Worm (Caenorhabditis elegans) whole organism, L4 larva: ENCODE measurements around the gene F18E3.12.

Source experiments
- F10B5.3 ChIP-seq: sonication (generic microtip); optimal IDR thresholded peaks from 2 replicates; lab custom pipeline; 2016; ENCODE audit warnings: mild to moderate bottlenecking, missing genetic modification characterization, missing compliant biosample characterization
- F26F4.8 ChIP-seq: fragments of 200-800 bp; sonication (Bioruptor generic); conservative IDR thresholded peaks from 2 replicates; pipeline ENCODE4 v1.3.6; 2022; ENCODE audit warnings: missing genetic modification characterization, missing compliant biosample characterization
- F49E8.2 ChIP-seq: sonication (generic microtip); optimal IDR thresholded peaks from 2 replicates; lab custom pipeline; 2016; ENCODE audit warnings: missing compliant biosample characterization, mild to moderate bottlenecking, missing genetic modification characterization, borderline replicate concordance
- ZK337.2 ChIP-seq: fragments of 200-800 bp; sonication (Bioruptor generic); IDR thresholded peaks from 2 replicates; pipeline ENCODE4 v1.3.6; 2022; ENCODE audit warnings: missing genetic modification reagents, missing genetic modification characterization, missing compliant biosample characterization
- aha-1 ChIP-seq: fragments of 150-350 bp; peaks from one replicate; lab custom pipeline; 2014; ENCODE audit warnings: missing biosample characterization, missing genetic modification characterization
- arid-1 ChIP-seq: fragments of 200-800 bp; sonication (Bioruptor generic); conservative IDR thresholded peaks from 2 replicates; pipeline ENCODE4 v1.3.6; 2022; ENCODE audit warnings: missing genetic modification reagents, missing genetic modification characterization, missing compliant biosample characterization
- ceh-32 ChIP-seq: sonication (generic microtip); optimal IDR thresholded peaks from 2 replicates; lab custom pipeline; 2016; ENCODE audit warnings: mild to moderate bottlenecking, missing genetic modification characterization, missing compliant biosample characterization; ENCODE audit not compliant: poor library complexity
- ceh-44 ChIP-seq: fragments of 200-800 bp; sonication (Bioruptor generic); IDR thresholded peaks from 2 replicates; pipeline ENCODE4 v1.3.6; 2022; ENCODE audit warnings: missing genetic modification reagents, missing genetic modification characterization, missing compliant biosample characterization
- ceh-82 ChIP-seq: sonication (generic microtip); optimal IDR thresholded peaks from 2 replicates; lab custom pipeline; 2017; ENCODE audit warnings: missing biosample characterization, missing genetic modification characterization
- ctbp-1 ChIP-seq: fragments of 200-800 bp; sonication (Bioruptor generic); IDR thresholded peaks from 2 replicates; pipeline ENCODE4 v1.3.6; 2022; ENCODE audit warnings: missing genetic modification reagents, missing genetic modification characterization, missing compliant biosample characterization
- daf-12 ChIP-seq: fragments of 150-350 bp; optimal IDR thresholded peaks from 2 replicates; lab custom pipeline; 2014; ENCODE audit warnings: missing biosample characterization, missing genetic modification reagents, missing genetic modification characterization
- daf-19 ChIP-seq: fragments of 200-800 bp; sonication (Bioruptor generic); conservative IDR thresholded peaks from 2 replicates; pipeline ENCODE4 v1.3.6; 2022; ENCODE audit warnings: missing genetic modification characterization, missing compliant biosample characterization
- dmd-8 ChIP-seq: fragments of 200-800 bp; sonication (Bioruptor generic); IDR thresholded peaks from 2 replicates; pipeline ENCODE4 v1.3.6; 2022; ENCODE audit warnings: missing genetic modification characterization, missing compliant biosample characterization
- dve-1 ChIP-seq: sonication (generic microtip); optimal IDR thresholded peaks from 2 replicates; lab custom pipeline; 2017; ENCODE audit warnings: antibody characterized with exemption, mild to moderate bottlenecking, missing genetic modification characterization, missing compliant biosample characterization; ENCODE audit not compliant: insufficient read depth
- egl-43 ChIP-seq: fragments of 200-800 bp; sonication (Bioruptor generic); IDR thresholded peaks from 2 replicates; pipeline ENCODE4 v1.3.6; 2022; ENCODE audit warnings: missing genetic modification reagents, missing genetic modification characterization, missing compliant biosample characterization
- fkh-10 ChIP-seq: fragments of 150-350 bp; optimal IDR thresholded peaks from 2 replicates; lab custom pipeline; 2014; ENCODE audit warnings: missing biosample characterization, missing genetic modification reagents, missing genetic modification characterization
- fos-1 ChIP-seq: fragments of 150-350 bp; optimal IDR thresholded peaks from 2 replicates; lab custom pipeline; 2014; ENCODE audit warnings: missing biosample characterization, missing genetic modification characterization
- hlh-11 ChIP-seq: fragments of 200-800 bp; sonication (Bioruptor generic); optimal IDR thresholded peaks from 2 replicates; lab custom pipeline; 2018; ENCODE audit warnings: mild to moderate bottlenecking, missing genetic modification characterization, missing compliant biosample characterization
- hmg-1.1 ChIP-seq: fragments of 200-800 bp; sonication (Bioruptor generic); IDR thresholded peaks from 2 replicates; pipeline ENCODE4 v1.3.6; 2022; ENCODE audit warnings: missing genetic modification reagents, missing genetic modification characterization, missing compliant biosample characterization
- lim-7 ChIP-seq: fragments of 200-800 bp; sonication (Bioruptor generic); IDR thresholded peaks from 2 replicates; pipeline ENCODE4 v1.3.6; 2022; ENCODE audit warnings: missing genetic modification characterization, missing compliant biosample characterization
- nhr-10 ChIP-seq: fragments of 150-350 bp; optimal IDR thresholded peaks from 2 replicates; lab custom pipeline; 2014; ENCODE audit warnings: missing biosample characterization, missing genetic modification characterization
- nhr-11 ChIP-seq: fragments of 150-350 bp; optimal IDR thresholded peaks from 2 replicates; lab custom pipeline; 2014; ENCODE audit warnings: missing biosample characterization, missing genetic modification characterization
- nhr-25 ChIP-seq: sonication (generic microtip); optimal IDR thresholded peaks from 2 replicates; lab custom pipeline; 2017; ENCODE audit warnings: missing genetic modification characterization, mild to moderate bottlenecking, missing compliant biosample characterization, antibody characterized with exemption, moderate library complexity, borderline replicate concordance; ENCODE audit not compliant: insufficient read depth
- nhr-41 ChIP-seq: fragments of 200-800 bp; sonication (Bioruptor generic); IDR thresholded peaks from 2 replicates; pipeline ENCODE4 v1.3.6; 2022; ENCODE audit warnings: missing genetic modification reagents, missing genetic modification characterization, missing compliant biosample characterization
- nhr-42 ChIP-seq: fragments of 200-800 bp; sonication (Bioruptor generic); IDR thresholded peaks from 2 replicates; pipeline ENCODE4 v1.3.6; 2022; ENCODE audit warnings: missing genetic modification characterization, missing compliant biosample characterization
- nhr-48 ChIP-seq: sonication (generic microtip); optimal IDR thresholded peaks from 2 replicates; lab custom pipeline; 2016; ENCODE audit warnings: mild to moderate bottlenecking, missing genetic modification characterization, missing compliant biosample characterization
- nhr-76 ChIP-seq: fragments of 150-350 bp; optimal IDR thresholded peaks from 2 replicates; lab custom pipeline; 2014; ENCODE audit warnings: missing biosample characterization, missing genetic modification characterization
- skn-1 ChIP-seq: fragments of 150-350 bp; optimal IDR thresholded peaks from 2 replicates; lab custom pipeline; 2014; ENCODE audit warnings: missing biosample characterization, missing genetic modification characterization
- tra-1 ChIP-seq: fragments of 200-800 bp; sonication (Bioruptor generic); IDR thresholded peaks from 2 replicates; pipeline ENCODE4 v1.3.6; 2022; ENCODE audit warnings: missing genetic modification reagents, missing genetic modification characterization, missing compliant biosample characterization
- unc-130 ChIP-seq: sonication (generic microtip); optimal IDR thresholded peaks from 2 replicates; lab custom pipeline; 2016; ENCODE audit warnings: missing genetic modification reagents, missing genetic modification characterization, missing compliant biosample characterization
- unc-62 ChIP-seq, 3 experiments: fragments of 150-350 bp in 1 of 3; sonication (generic microtip); optimal IDR thresholded peaks in 2 of 3; peaks in 1 of 3; 1 replicate in 1 of 3; 2 replicates in 2 of 3; lab custom pipeline; 2014 to 2017; ENCODE audit warnings: missing biosample characterization in 3 of 3, missing genetic modification characterization in 3 of 3, missing genetic modification reagents in 3 of 3, missing genotype in 1 of 3
- vab-7 ChIP-seq: fragments of 200-800 bp; sonication (Bioruptor generic); IDR thresholded peaks from 2 replicates; pipeline ENCODE4 v1.3.6; 2022; ENCODE audit warnings: missing genetic modification reagents, missing genetic modification characterization, missing compliant biosample characterization
- zfp-2 ChIP-seq: sonication (generic microtip); optimal IDR thresholded peaks from 2 replicates; lab custom pipeline; 2016; ENCODE audit warnings: mild to moderate bottlenecking, missing genetic modification characterization, missing compliant biosample characterization
- zip-11 ChIP-seq: fragments of 200-800 bp; sonication (Bioruptor generic); IDR thresholded peaks from 2 replicates; pipeline ENCODE4 v1.3.6; 2022; ENCODE audit warnings: missing genetic modification characterization, missing compliant biosample characterization
- ztf-11 ChIP-seq: fragments of 150-350 bp; optimal IDR thresholded peaks from 2 replicates; lab custom pipeline; 2014; ENCODE audit warnings: missing biosample characterization, missing genetic modification characterization

F18E3.12 gene

DNA sequence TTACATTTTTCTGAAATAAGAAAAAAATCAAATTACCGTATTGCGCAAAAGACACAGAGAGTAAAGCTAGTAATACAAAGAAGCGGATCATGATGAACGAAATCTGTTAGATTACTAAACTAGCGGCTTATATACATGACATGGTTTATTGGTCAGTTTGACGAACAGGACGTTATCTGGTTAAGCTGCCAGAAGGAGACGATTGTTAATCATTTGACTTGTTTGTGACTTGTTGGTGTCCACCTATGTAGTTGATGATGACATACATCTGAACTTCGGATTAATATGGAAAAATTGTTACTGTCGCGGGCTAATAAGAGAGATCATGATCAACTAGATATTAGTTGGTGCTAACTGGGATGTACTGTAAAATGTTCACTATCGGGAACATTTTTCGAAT, 14.7 kb upstream of the F18E3.12 start, which contains the start of gene cnc-9 (continued):
- no peak for TF ChIP-seq ztf-11

DNA sequence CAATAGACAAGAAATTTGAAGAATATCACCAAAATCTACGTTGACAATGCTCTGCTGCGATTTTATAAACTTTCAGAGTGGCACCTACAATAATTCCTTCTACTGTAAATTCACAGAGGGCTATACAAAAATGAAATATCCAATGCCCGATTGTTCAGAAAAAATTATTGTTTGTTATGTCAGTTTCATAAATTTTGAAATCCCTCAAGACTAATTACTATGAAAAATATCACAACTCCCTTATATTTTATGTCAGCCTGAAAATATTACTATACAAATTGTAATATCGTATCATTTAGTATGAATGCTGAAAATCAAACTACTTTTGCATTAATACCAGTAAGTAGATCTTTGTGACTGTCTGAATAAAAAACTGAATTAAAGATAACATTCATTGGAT, 14.2 kb upstream of the F18E3.12 start, which contains the start of gene srx-60:
Gene srx-60, plus strand, starts transcription at position 301 of the 400 bp plus-strand sequence.
- no peak for TF ChIP-seq egl-43
- TF ChIP-seq zfp-2 (tag; lab: Kevin White, UChicago), result no peak
- TF ChIP-seq ctbp-1 (GFP tag; lab: Robert Waterston, UW), result no peak
- TF ChIP-seq ceh-44 (GFP tag; lab: Robert Waterston, UW), result no peak
- no peak for TF ChIP-seq F49E8.2 (tag; lab: Kevin White, UChicago)
- TF ChIP-seq dve-1 (tag; lab: Kevin White, UChicago), result no peak

DNA sequence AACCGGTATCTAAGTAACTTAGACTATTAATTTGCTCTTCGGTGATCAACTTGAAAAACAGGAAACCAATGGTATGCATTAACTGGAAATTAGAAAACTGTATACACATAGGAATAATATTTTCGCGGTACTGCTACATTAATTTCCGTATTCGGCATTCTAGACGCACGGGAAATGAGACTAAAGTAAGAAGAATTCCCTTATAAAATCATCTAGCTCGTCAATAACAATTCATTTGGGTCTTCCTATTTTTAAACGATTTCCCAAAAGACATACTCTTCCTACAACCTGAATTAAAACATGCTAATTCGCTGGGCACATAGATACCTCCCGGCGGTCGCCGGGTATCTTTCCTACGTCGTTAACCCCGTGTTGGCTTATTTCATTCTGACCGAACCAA, 12.4 kb upstream of the F18E3.12 start, which contains the start of gene srj-13:
Gene srj-13, plus strand, starts transcription at position 301 of the 400 bp plus-strand sequence.
- TF ChIP-seq aha-1 (peak; percentile 32), tra-1 (GFP tag; lab: Robert Waterston, UW) (no peak)

- TF ChIP-seq ztf-11 (no peak), aha-1 (no peak), fkh-10 (GFP tag; lab: Kevin White, UChicago) (no peak), unc-62 (GFP tag; optimal IDR thresholded peaks at IDR 0.05 in 1 of 2; lab: Kevin White, UChicago) (peak in 1 of 2 experiments; percentile 92), unc-62 (tag; optimal IDR thresholded peaks at IDR 0.05; lab: Kevin White, UChicago) (no peak), nhr-41 (GFP tag; lab: Robert Waterston, UW) (no peak)
Measured at ce11 chrV:7403501-7403900, 11.3 kb upstream of the F18E3.12 start.

ce11 chrV:7408520-7408919, 6.3 kb upstream of the F18E3.12 start, which contains the start of gene srt-6:
srt-6 (minus strand) TSS chrV:7408814.
- TF ChIP-seq vab-7 (GFP tag; lab: Robert Waterston, UW) (no peak), nhr-25 (tag; lab: Kevin White, UChicago) (no peak), unc-130 (GFP tag; lab: Kevin White, UChicago) (no peak), F26F4.8 (no peak), hmg-1.1 (no peak), zip-11 (GFP tag; lab: Robert Waterston, UW) (no peak), nhr-42 (GFP tag; lab: Robert Waterston, UW) (no peak), daf-12 (no peak), nhr-76 (no peak), dmd-8 (no peak), lim-7 (GFP tag; lab: Robert Waterston, UW) (no peak), ceh-82 (tag; lab: Kevin White, UChicago) (no peak), unc-62 (GFP tag; optimal IDR thresholded peaks at IDR 0.05 in 1 of 2; lab: Kevin White, UChicago) (no peak), unc-62 (tag; optimal IDR thresholded peaks at IDR 0.05; lab: Kevin White, UChicago) (no peak), nhr-11 (no peak)

- TF ChIP-seq ZK337.2 (GFP tag; lab: Robert Waterston, UW) (no peak), ceh-32 (no peak), arid-1 (GFP tag; lab: Robert Waterston, UW) (no peak), hlh-11 (tag; lab: Kevin White, UChicago) (no peak), ceh-44 (GFP tag; lab: Robert Waterston, UW) (no peak), fos-1 (no peak), skn-1 (tag; lab: Kevin White, UChicago) (no peak), daf-19 (GFP tag; lab: Robert Waterston, UW) (no peak), F10B5.3 (no peak), nhr-10 (tag; lab: Kevin White, UChicago) (no peak), fkh-10 (GFP tag; lab: Kevin White, UChicago) (no peak), nhr-48 (tag; lab: Kevin White, UChicago) (no peak)
- TF ChIP-seq, all 104 proteins: peak for 0
Measured at ce11 chrV:7409599-7409998, 5.2 kb upstream of the F18E3.12 start, which contains the start of gene R13D7.2. R13D7.2 (plus strand) TSS chrV:7409899.
